Worm (Caenorhabditis elegans) whole organism, early embryonic: Measurements from ENCODE around the gene cyn-3.

Source experiments
- B0310.2 ChIP-seq: sonication (generic microtip); optimal IDR thresholded peaks from 2 replicates; lab custom pipeline; 2016; ENCODE audit warnings: mild to moderate bottlenecking, missing genetic modification characterization, missing compliant biosample characterization
- F13C5.2 ChIP-seq: sonication (generic microtip); optimal IDR thresholded peaks from 2 replicates; lab custom pipeline; 2017; ENCODE audit warnings: mild to moderate bottlenecking, missing genetic modification characterization, inconsistent platforms, missing compliant biosample characterization
- aly-1 ChIP-seq: sonication (generic microtip); optimal IDR thresholded peaks from 2 replicates; lab custom pipeline; 2016; ENCODE audit warnings: missing genetic modification characterization, missing compliant biosample characterization
- ama-1 ChIP-seq: fragments of 150-350 bp; optimal IDR thresholded peaks from 2 replicates; lab custom pipeline; 2014
- ceh-13 ChIP-seq: fragments of 200-800 bp; sonication (Bioruptor generic); optimal IDR thresholded peaks from 2 replicates; lab custom pipeline; 2018; ENCODE audit warnings: mild to moderate bottlenecking, missing genetic modification characterization, missing compliant biosample characterization
- ceh-36 ChIP-seq: sonication (generic microtip); optimal IDR thresholded peaks from 2 replicates; lab custom pipeline; 2016; ENCODE audit warnings: missing genetic modification characterization, inconsistent platforms, missing compliant biosample characterization
- ets-7 ChIP-seq: sonication (generic microtip); optimal IDR thresholded peaks from 2 replicates; lab custom pipeline; 2016; ENCODE audit warnings: missing genotype, missing genetic modification characterization, missing compliant biosample characterization
- flt-1 ChIP-seq: fragments of 200-800 bp; sonication (Bioruptor generic); IDR thresholded peaks from 2 replicates; pipeline ENCODE4 v1.3.6; 2022; ENCODE audit warnings: missing genetic modification characterization, missing compliant biosample characterization
- hmbx-1 ChIP-seq: sonication (generic microtip); optimal IDR thresholded peaks from 2 replicates; lab custom pipeline; 2016; ENCODE audit warnings: mild to moderate bottlenecking, missing genetic modification characterization, missing compliant biosample characterization
- hmg-4 ChIP-seq: fragments of 200-800 bp; sonication (Bioruptor generic); optimal IDR thresholded peaks from 2 replicates; lab custom pipeline; 2018; ENCODE audit warnings: mild to moderate bottlenecking, missing genetic modification characterization, missing compliant biosample characterization
- hnd-1 ChIP-seq: sonication (generic microtip); optimal IDR thresholded peaks from 2 replicates; lab custom pipeline; 2016; ENCODE audit warnings: missing genetic modification characterization, missing compliant biosample characterization
- pes-1 ChIP-seq: fragments of 200-800 bp; sonication (Bioruptor generic); IDR thresholded peaks from 2 replicates; pipeline ENCODE4 v1.3.6; 2022; ENCODE audit warnings: missing genetic modification reagents, missing genetic modification characterization, missing compliant biosample characterization
- scrt-1 ChIP-seq: fragments of 200-800 bp; sonication (Bioruptor generic); IDR thresholded peaks from 2 replicates; pipeline ENCODE4 v1.3.6; 2022; ENCODE audit warnings: missing genetic modification characterization, missing compliant biosample characterization
- sea-1 ChIP-seq: fragments of 200-800 bp; sonication (Bioruptor generic); conservative IDR thresholded peaks from 2 replicates; pipeline ENCODE4 v1.3.6; 2022; ENCODE audit warnings: missing genetic modification characterization, missing compliant biosample characterization
- tbx-11 ChIP-seq: fragments of 200-800 bp; sonication (Bioruptor generic); IDR thresholded peaks from 2 replicates; pipeline ENCODE4 v1.3.6; 2022; ENCODE audit warnings: missing genetic modification characterization, missing compliant biosample characterization
- tbx-37 ChIP-seq: fragments of 200-800 bp; sonication (Bioruptor generic); conservative IDR thresholded peaks from 2 replicates; pipeline ENCODE4 v1.3.6; 2022; ENCODE audit warnings: missing genetic modification reagents, missing genetic modification characterization, missing compliant biosample characterization
- tra-4 ChIP-seq: sonication (generic microtip); optimal IDR thresholded peaks from 2 replicates; lab custom pipeline; 2017; ENCODE audit warnings: missing genetic modification characterization, missing compliant biosample characterization

The cyn-3 gene

DNA sequence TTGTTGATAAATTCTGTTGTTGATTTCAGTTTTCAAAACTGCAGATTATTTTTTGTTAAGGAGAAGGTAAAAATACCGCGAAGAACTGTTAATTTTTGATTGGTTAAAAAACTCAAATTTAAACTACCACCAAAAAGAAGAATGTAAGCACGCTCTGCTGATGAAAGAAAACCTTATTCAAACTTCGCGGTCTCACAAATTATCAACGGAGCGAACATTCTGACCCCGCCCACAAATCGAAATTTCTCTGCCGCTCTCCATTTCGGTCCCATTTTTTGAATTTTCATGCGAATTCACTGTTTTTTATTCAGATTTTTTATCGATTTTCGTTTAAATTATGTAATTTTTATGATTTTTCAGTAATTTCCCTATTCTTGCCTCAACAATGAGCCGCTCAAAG, at the start of gene cyn-3:
cyn-3 (plus strand) TSS at position 361 of the 400 bp plus-strand sequence.
- TF ChIP-seq tbx-11 (GFP tag; lab: Robert Waterston, UW) (no peak), pes-1 (no peak), hmbx-1 (tag; lab: Kevin White, UChicago) (no peak), tbx-37 (GFP tag; lab: Robert Waterston, UW) (no peak), tra-4 (no peak), hmg-4 (GFP tag; lab: Kevin White, UChicago) (no peak), flt-1 (GFP tag; lab: Robert Waterston, UW) (no peak), ceh-13 (no peak), F13C5.2 (tag; lab: Kevin White, UChicago) (no peak), scrt-1 (GFP tag; lab: Robert Waterston, UW) (no peak), hnd-1 (tag; lab: Kevin White, UChicago) (no peak), sea-1 (GFP tag; lab: Robert Waterston, UW) (no peak), ama-1 (no peak), ceh-36 (no peak), B0310.2 (tag; lab: Kevin White, UChicago) (no peak), aly-1 (no peak)

DNA sequence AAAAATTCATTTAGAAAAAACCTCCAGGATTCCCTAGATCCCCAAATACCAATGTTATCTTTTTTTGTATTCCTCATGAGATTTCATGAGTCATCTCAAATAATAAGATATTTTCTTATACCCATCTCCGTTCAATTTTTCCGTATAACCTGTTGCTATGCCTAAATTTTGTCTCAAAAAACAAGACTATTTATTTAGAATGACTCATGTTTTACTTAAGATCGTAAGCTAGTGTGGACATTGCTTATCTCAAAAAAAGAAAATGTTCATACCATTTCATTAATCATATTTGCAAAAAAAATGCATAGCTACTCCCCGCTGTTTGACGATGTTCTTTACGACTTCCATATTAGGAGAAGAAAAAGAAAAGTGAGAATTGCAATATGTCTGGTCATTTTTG, 49.5 kb upstream of the cyn-3 start, which contains the start of gene K08F9.3:
K08F9.3 (plus strand) TSS at position 301 of the 400 bp plus-strand sequence.
- TF ChIP-seq hmbx-1 (tag; lab: Kevin White, UChicago) (no peak), ceh-13 (no peak), tbx-37 (GFP tag; lab: Robert Waterston, UW) (no peak), F13C5.2 (tag; lab: Kevin White, UChicago) (no peak), hnd-1 (tag; lab: Kevin White, UChicago) (no peak), ceh-36 (no peak), aly-1 (no peak), scrt-1 (GFP tag; lab: Robert Waterston, UW) (no peak), hmg-4 (GFP tag; lab: Kevin White, UChicago) (no peak)

DNA sequence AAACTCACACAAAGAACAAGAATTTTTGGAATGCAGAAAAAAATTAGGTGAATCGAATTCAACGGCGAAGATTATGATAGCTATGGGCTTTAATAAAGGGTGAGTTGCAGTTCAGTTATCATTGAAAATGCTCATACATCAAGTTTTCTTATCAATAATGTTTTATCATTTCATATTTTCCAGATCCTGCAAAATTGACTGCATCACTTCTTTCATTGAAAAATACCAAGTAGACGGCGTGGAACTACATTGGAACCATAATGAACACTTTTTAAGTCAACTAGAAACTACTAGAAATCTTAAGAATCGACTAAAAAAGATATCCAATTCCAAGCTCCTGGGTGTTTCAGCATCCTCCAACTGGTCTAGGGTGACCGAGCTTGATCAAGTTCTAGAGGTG, 46.4 kb upstream of the cyn-3 start, which contains the start of gene K08F9.1:
K08F9.1 (minus strand) TSS at position 101 of the 400 bp plus-strand sequence.
- TF ChIP-seq ets-7 = no peak
- TF ChIP-seq ama-1 = no peak
- TF ChIP-seq ceh-36 = no peak
- no peak for TF ChIP-seq ceh-13
- no peak for TF ChIP-seq hmg-4 (GFP tag; lab: Kevin White, UChicago)
- no peak for TF ChIP-seq pes-1
- no peak for TF ChIP-seq B0310.2 (tag; lab: Kevin White, UChicago)
- no peak for TF ChIP-seq F13C5.2 (tag; lab: Kevin White, UChicago)
- no peak for TF ChIP-seq scrt-1 (GFP tag; lab: Robert Waterston, UW)
- TF ChIP-seq tbx-37 (GFP tag; lab: Robert Waterston, UW) = no peak
- TF ChIP-seq hnd-1 (tag; lab: Kevin White, UChicago) = no peak
- TF ChIP-seq aly-1 = no peak
- TF ChIP-seq sea-1 (GFP tag; lab: Robert Waterston, UW) = no peak
- no peak for TF ChIP-seq tbx-11 (GFP tag; lab: Robert Waterston, UW)
- no peak for TF ChIP-seq tra-4
- no peak for TF ChIP-seq flt-1 (GFP tag; lab: Robert Waterston, UW)
- TF ChIP-seq hmbx-1 (tag; lab: Kevin White, UChicago) = no peak

DNA sequence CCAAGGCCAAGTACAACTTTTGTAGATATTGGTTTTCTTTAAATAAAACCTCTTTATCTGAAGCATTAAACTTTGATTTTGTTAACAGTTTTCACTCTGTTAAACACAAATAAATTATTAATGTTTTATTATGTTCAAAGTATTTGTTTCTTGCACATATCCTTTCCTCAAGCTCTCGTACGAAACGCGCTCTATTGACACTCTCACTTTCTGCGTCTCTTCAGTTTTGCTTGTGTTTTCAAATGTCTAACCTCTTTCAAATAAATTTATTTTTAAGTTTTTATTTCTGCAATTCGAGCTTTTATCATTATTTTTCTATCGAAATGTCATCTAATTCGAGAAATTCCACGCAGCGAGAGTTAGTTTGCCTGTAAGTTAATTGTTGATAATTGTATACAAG, 45.9 kb upstream of the cyn-3 start, which contains the start of gene K08F9.4:
K08F9.4 (plus strand) TSS at position 222 of the 400 bp plus-strand sequence.
- no peak for TF ChIP-seq ceh-13
- no peak for TF ChIP-seq B0310.2 (tag; lab: Kevin White, UChicago)
- TF ChIP-seq sea-1 (GFP tag; lab: Robert Waterston, UW) = no peak
- no peak for TF ChIP-seq hmbx-1 (tag; lab: Kevin White, UChicago)
- no peak for TF ChIP-seq F13C5.2 (tag; lab: Kevin White, UChicago)
- TF ChIP-seq tra-4 = no peak
- no peak for TF ChIP-seq scrt-1 (GFP tag; lab: Robert Waterston, UW)
- no peak for TF ChIP-seq flt-1 (GFP tag; lab: Robert Waterston, UW)
- no peak for TF ChIP-seq hnd-1 (tag; lab: Kevin White, UChicago)
- no peak for TF ChIP-seq ceh-36
- TF ChIP-seq hmg-4 (GFP tag; lab: Kevin White, UChicago) = no peak
- no peak for TF ChIP-seq aly-1
- TF ChIP-seq ets-7 = no peak
- no peak for TF ChIP-seq pes-1
- no peak for TF ChIP-seq tbx-37 (GFP tag; lab: Robert Waterston, UW)

DNA sequence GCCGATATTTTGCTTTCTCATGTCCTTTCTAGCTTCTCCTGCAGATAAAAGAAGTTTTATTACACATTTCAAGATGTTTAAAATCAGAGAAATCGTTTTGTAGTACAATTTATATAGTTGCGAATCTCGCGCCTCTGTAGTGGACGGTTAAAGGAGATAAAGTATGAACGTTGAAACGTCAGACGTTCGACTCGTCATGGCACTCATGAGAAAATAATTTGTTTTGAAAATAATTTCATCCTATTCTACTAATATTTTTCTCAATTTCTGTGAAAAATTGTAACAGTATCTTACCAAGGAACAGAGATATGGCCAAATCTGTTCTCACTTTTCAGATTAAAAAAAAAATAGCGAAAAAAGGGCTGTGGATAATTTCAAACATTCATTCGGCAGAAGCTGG, 42.0 kb upstream of the cyn-3 start, which contains the start of gene T09F5.20:
T09F5.20 (minus strand) TSS at position 101 of the 400 bp plus-strand sequence.
- TF ChIP-seq hmg-4 (GFP tag; lab: Kevin White, UChicago) (no peak), tbx-11 (GFP tag; lab: Robert Waterston, UW) (no peak), B0310.2 (tag; lab: Kevin White, UChicago) (no peak), ama-1 (no peak), pes-1 (no peak), ceh-13 (no peak), sea-1 (GFP tag; lab: Robert Waterston, UW) (no peak), flt-1 (GFP tag; lab: Robert Waterston, UW) (no peak), F13C5.2 (tag; lab: Kevin White, UChicago) (no peak), ceh-36 (no peak), tbx-37 (GFP tag; lab: Robert Waterston, UW) (no peak), scrt-1 (GFP tag; lab: Robert Waterston, UW) (no peak), ets-7 (no peak), hmbx-1 (tag; lab: Kevin White, UChicago) (no peak), tra-4 (no peak), hnd-1 (tag; lab: Kevin White, UChicago) (no peak)

DNA sequence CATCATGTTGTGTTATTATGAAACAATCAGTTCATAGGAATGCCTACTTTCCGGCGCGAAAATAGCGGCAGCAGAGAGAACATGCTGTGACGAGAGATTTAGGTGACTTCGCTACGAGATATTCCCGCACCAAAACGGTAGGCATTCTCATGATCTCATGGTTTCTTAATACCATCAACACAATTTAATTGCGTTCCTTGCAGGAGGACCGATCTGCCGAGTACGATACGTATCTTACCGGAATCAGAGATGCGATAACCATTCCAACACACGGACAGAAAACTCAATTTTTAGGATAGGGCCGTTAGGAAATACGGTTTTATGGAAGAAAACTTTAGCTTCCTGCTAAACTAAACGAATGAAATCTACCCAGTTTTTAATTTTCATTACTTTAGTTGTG, 40.9 kb upstream of the cyn-3 start, which contains the start of gene T09F5.1:
T09F5.1 (plus strand) TSS at position 301 of the 400 bp plus-strand sequence.
- TF ChIP-seq ama-1 (no peak), pes-1 (no peak), scrt-1 (GFP tag; lab: Robert Waterston, UW) (no peak), ceh-13 (no peak), hnd-1 (tag; lab: Kevin White, UChicago) (no peak), F13C5.2 (tag; lab: Kevin White, UChicago) (no peak), flt-1 (GFP tag; lab: Robert Waterston, UW) (no peak), ceh-36 (no peak), tbx-11 (GFP tag; lab: Robert Waterston, UW) (no peak), tbx-37 (GFP tag; lab: Robert Waterston, UW) (no peak), aly-1 (no peak), ets-7 (no peak), B0310.2 (tag; lab: Kevin White, UChicago) (no peak), hmg-4 (GFP tag; lab: Kevin White, UChicago) (no peak), hmbx-1 (tag; lab: Kevin White, UChicago) (no peak), tra-4 (no peak)

DNA sequence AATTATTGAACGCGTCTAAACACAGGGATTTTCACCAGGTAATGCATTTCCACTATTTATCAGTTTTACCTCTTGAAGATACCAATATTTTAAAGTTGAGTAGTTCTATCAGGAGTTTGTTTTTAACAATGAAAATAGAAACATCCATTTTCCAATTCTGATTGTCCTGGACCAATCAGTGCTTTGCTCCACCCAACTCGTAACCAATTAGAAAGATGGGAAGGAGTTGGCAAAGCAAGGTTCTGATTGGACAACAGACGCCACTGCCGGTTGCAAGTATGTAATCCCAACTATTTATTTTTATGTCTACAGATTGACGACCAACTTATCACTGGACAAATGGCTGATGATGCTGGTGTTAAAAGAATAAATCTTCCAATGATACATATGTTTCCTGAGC, 39.6 kb upstream of the cyn-3 start:
- TF ChIP-seq scrt-1 (GFP tag; lab: Robert Waterston, UW) (no peak), hnd-1 (tag; lab: Kevin White, UChicago) (no peak), tbx-11 (GFP tag; lab: Robert Waterston, UW) (no peak), tra-4 (no peak), F13C5.2 (tag; lab: Kevin White, UChicago) (no peak), ets-7 (no peak), ceh-36 (no peak), aly-1 (no peak), tbx-37 (GFP tag; lab: Robert Waterston, UW) (no peak), ama-1 (no peak), hmbx-1 (tag; lab: Kevin White, UChicago) (no peak), sea-1 (GFP tag; lab: Robert Waterston, UW) (no peak), hmg-4 (GFP tag; lab: Kevin White, UChicago) (no peak), flt-1 (GFP tag; lab: Robert Waterston, UW) (no peak), ceh-13 (no peak), B0310.2 (tag; lab: Kevin White, UChicago) (no peak)
